Fruit fly (Drosophila melanogaster) whole organism, prepupa: Measurements from ENCODE around the gene Nna1.

Source experiments
- CG11902 ChIP-seq: fragments of 200-800 bp; sonication (Bioruptor generic); optimal IDR thresholded peaks from 3 replicates; lab custom pipeline; 2016; ENCODE audit warnings: missing biosample characterization, missing genetic modification characterization
- CG16779 ChIP-seq: fragments of 200-800 bp; sonication (Bioruptor generic); optimal IDR thresholded peaks from 3 replicates; lab custom pipeline; 2017; ENCODE audit warnings: missing biosample characterization, mild to moderate bottlenecking, missing genetic modification characterization
- CG34406 ChIP-seq: fragments of 200-800 bp; sonication (Bioruptor generic); optimal IDR thresholded peaks from 3 replicates; lab custom pipeline; 2016; ENCODE audit warnings: missing biosample characterization, missing genetic modification characterization
- CG6792 ChIP-seq: fragments of 200-800 bp; sonication (Bioruptor generic); optimal IDR thresholded peaks from 3 replicates; lab custom pipeline; 2016; ENCODE audit warnings: missing biosample characterization, missing genetic modification characterization
- Gug ChIP-seq: fragments of 200-800 bp; sonication (Bioruptor generic); IDR thresholded peaks from 2 replicates; pipeline ENCODE4 v1.3.6; 2022; ENCODE audit warnings: missing biosample characterization, missing genetic modification characterization
- spab ChIP-seq: fragments of 200-800 bp; sonication (Bioruptor generic); optimal IDR thresholded peaks from 2 replicates; lab custom pipeline; 2017; ENCODE audit warnings: missing biosample characterization, mild to moderate bottlenecking, missing genetic modification characterization, missing genetic modification reagents

DNA sequence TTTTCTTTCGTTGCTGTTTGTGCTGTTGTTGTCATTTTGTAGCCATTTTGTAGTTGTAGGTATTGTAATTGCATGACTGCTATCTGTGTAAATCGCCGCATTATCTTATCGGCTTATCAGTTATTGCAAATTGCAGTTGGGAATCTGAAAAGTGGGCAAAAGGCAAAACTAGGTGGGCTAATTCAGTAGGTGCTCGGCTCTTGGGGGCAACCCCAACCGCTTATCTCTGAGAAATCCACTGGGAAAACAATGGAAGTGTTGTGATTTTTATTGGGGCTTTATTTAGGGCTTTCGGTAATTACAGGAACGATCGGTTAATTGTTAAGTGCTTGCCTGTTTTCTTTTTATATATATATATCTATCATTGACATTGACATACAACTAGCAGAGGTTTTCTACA, 40.9 kb upstream of the Nna1 start:
- TF ChIP-seq CG11902 (GFP tag; lab: Kevin White, UChicago) (no peak), CG6792 (GFP tag; lab: Kevin White, UChicago) (no peak), spab (GFP tag; lab: Kevin White, UChicago) (no peak), CG34406 (GFP tag; lab: Kevin White, UChicago) (no peak), CG16779 (tag; lab: Kevin White, UChicago) (no peak), Gug (no peak)
